Fruit fly (Drosophila melanogaster): ENCODE measurements around the gene eff.
A peak's percentile ranks its signal among the peaks of the same experiment; 100 is the strongest.

eff gene

DNA sequence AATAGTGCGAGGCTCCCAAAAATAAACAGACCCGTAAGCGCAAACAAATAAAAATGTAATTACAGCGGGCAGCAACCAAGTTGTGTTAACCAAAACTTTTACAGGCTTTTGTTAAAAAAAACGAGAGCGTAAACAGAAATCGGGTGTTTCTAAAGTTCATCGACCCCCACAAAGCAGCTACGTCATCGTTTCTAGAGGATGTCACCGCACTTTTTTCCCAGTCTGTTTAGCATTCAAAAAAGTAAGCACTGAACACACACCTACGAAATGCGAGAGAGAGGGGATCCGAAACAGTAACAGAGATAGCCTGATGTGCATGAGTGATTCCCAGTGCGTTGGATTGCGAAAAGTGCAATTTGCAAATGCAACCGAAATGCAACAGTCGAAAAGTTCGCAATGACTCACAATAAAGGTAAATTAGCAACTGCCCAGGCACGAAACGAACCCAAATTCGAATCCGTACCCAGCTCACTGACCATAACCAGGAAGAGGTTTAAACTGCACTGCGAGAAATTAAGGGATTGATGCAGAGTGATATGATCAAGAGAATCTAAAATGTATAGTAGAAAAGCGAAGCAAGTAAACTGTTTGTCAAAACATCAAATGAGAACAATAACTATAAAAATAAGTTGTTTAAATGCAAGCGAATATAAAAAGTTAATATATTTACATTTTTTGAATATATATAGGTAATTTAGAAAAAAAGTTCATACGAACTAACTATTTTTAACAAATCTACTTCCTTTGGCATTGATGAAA lies 49.9 kb downstream of the eff start (continued):
- TF ChIP-seq CG7368 (GFP tag; optimal IDR thresholded peaks at IDR 0.05) (no peak), Smox (GFP tag; optimal IDR thresholded peaks at IDR 0.05) (peak; percentile 46), fd59A (GFP tag; optimal IDR thresholded peaks at IDR 0.05) (peak; percentile 28), CG11762 (GFP tag; optimal IDR thresholded peaks at IDR 0.05; ENCODE audit: insufficient read depth) (no peak), Sox14 (GFP tag; optimal IDR thresholded peaks at IDR 0.05) (peak; percentile 38), Sox102F (GFP tag; optimal IDR thresholded peaks at IDR 0.05) (peak; percentile 21), CG9139 (GFP tag; optimal IDR thresholded peaks at IDR 0.05) (peak; percentile 0), vri (GFP tag; optimal IDR thresholded peaks at IDR 0.05) (no peak), spab (GFP tag; optimal IDR thresholded peaks at IDR 0.05) (no peak), net (GFP tag; optimal IDR thresholded peaks at IDR 0.05) (peak; percentile 52), Eip75B (GFP tag; optimal IDR thresholded peaks at IDR 0.05) (peak; percentile 13), CG6792 (GFP tag; optimal IDR thresholded peaks at IDR 0.05) (peak; percentile 7), CG3032 (tag; optimal IDR thresholded peaks at IDR 0.05) (peak; percentile 57), CG6276 (GFP tag; optimal IDR thresholded peaks at IDR 0.05) (peak; percentile 51), achi (GFP tag; optimal IDR thresholded peaks at IDR 0.05) (peak; percentile 64), svp (GFP tag) (peak; percentile 66), CG6163 (GFP tag; IDR thresholded peaks at IDR 0.05) (no peak), CG15336 (GFP tag; IDR thresholded peaks at IDR 0.05) (peak; percentile 63), lz (GFP tag; optimal IDR thresholded peaks at IDR 0.05) (no peak), fd85E (GFP tag; optimal IDR thresholded peaks at IDR 0.05) (no peak), CG6808 (GFP tag; optimal IDR thresholded peaks at IDR 0.05) (peak; percentile 11), ss (GFP tag; optimal IDR thresholded peaks at IDR 0.05) (peak; percentile 14 to 52), dsx (GFP tag; optimal IDR thresholded peaks at IDR 0.05; ENCODE audit: poor library complexity, severe bottlenecking) (peak; percentile 62), Blimp-1 (GFP tag; optimal IDR thresholded peaks at IDR 0.05) (no peak), CG32006 (GFP tag; optimal IDR thresholded peaks at IDR 0.05) (peak; percentile 71), dac (GFP tag; optimal IDR thresholded peaks at IDR 0.05) (no peak), fkh (GFP tag; optimal IDR thresholded peaks at IDR 0.05) (peak; percentile 36), topi (GFP tag; optimal IDR thresholded peaks at IDR 0.05) (peak; percentile 50), salr (GFP tag; optimal IDR thresholded peaks at IDR 0.05) (peak in 1 of 2 experiments; percentile 69), CG10669 (GFP tag; optimal IDR thresholded peaks at IDR 0.05) (peak; percentile 3), OdsH (GFP tag; optimal IDR thresholded peaks at IDR 0.05) (peak; percentile 72), Eip78C (GFP tag) (peak; percentile 83), CG1621 (tag; optimal IDR thresholded peaks at IDR 0.05) (peak; percentile 14), Ets96B (tag; optimal IDR thresholded peaks at IDR 0.05) (peak; percentile 67), CG31627 (GFP tag; optimal IDR thresholded peaks at IDR 0.05) (peak; percentile 49), esn (GFP tag; optimal IDR thresholded peaks at IDR 0.05) (peak; percentile 54), Hr4 (GFP tag; optimal IDR thresholded peaks at IDR 0.05) (peak; percentile 47)

DNA sequence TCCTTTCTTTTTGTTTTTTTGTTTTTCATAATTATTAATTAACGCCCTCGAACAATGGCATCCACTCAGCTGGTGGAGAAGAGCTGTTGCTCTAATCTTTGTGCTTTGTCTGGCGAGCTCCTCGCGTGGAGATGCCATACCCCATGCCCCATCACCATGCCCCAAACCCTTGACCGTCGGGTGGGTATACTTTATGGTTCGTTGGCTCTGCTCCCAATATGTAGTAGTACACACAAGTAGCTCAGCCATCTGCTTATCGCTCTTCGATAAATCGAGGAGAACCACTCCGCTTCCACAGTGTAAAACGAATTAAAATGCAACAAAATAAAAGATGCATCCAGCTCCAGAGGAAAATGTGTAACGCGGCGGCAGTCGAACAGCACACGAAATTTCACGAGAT lies 51.1 kb downstream of the eff start:
- TF ChIP-seq CG4318 (GFP tag; optimal IDR thresholded peaks at IDR 0.05) = no peak
- peak; percentile 2 for TF ChIP-seq Eip78C (GFP tag)
- no peak for TF ChIP-seq CG6163 (GFP tag; IDR thresholded peaks at IDR 0.05)
- TF ChIP-seq dsx (GFP tag; optimal IDR thresholded peaks at IDR 0.05; ENCODE audit: poor library complexity, severe bottlenecking) = peak; percentile 16
- TF ChIP-seq CG6808 (GFP tag; optimal IDR thresholded peaks at IDR 0.05) = peak; percentile 7
- TF ChIP-seq ss (GFP tag; optimal IDR thresholded peaks at IDR 0.05) = peak in 1 of 2 experiments; percentile 7
- peak; percentile 57 for TF ChIP-seq svp (GFP tag)
- no peak for TF ChIP-seq vri (GFP tag; optimal IDR thresholded peaks at IDR 0.05)
